Worm (Caenorhabditis elegans) whole organism, L4/young adult: ENCODE data around the gene Y11D7A.7.

ENCODE experiments used
- W03F9.2 ChIP-seq: fragments of 150-350 bp; optimal IDR thresholded peaks from 2 replicates; lab custom pipeline; 2014; ENCODE audit warnings: missing biosample characterization, missing genetic modification characterization
- dao-5 ChIP-seq: sonication (generic microtip); optimal IDR thresholded peaks from 2 replicates; lab custom pipeline; 2016; ENCODE audit warnings: missing genotype, missing genetic modification characterization, moderate library complexity, missing compliant biosample characterization

ce11 chrIV:9269796-9270195 is 20.5 kb downstream of the Y11D7A.7 start, which contains the start of gene flh-3:
- TF ChIP-seq W03F9.2 (tag; lab: Kevin White, UChicago) (no peak), dao-5 (tag; lab: Kevin White, UChicago) (no peak)
